Worm (Caenorhabditis elegans) whole organism, L4 larva: ENCODE results near the gene F10C1.3.

Experiments used
- D1046.2 ChIP-seq: fragments of 200-800 bp; sonication (Bioruptor generic); IDR thresholded peaks from 2 replicates; pipeline ENCODE4 v1.3.6; 2022; ENCODE audit warnings: missing genetic modification characterization, missing compliant biosample characterization
- F44E2.7 ChIP-seq: fragments of 200-800 bp; sonication (Bioruptor generic); IDR thresholded peaks from 2 replicates; pipeline ENCODE4 v2.1.2; 2022; ENCODE audit warnings: missing genetic modification characterization, missing compliant biosample characterization
- T26A8.4 ChIP-seq: fragments of 200-800 bp; sonication (Bioruptor generic); IDR thresholded peaks from 2 replicates; pipeline ENCODE4 v1.3.6; 2022; ENCODE audit warnings: missing genetic modification characterization, missing compliant biosample characterization
- Y105C5A.15 ChIP-seq: fragments of 200-800 bp; sonication (Bioruptor generic); IDR thresholded peaks from 2 replicates; pipeline ENCODE4 v1.3.6; 2022; ENCODE audit warnings: missing genetic modification characterization, missing compliant biosample characterization
- Y75B8A.6 ChIP-seq: fragments of 200-800 bp; sonication (Bioruptor generic); IDR thresholded peaks from 2 replicates; pipeline ENCODE4 v1.3.6; 2022; ENCODE audit warnings: missing genetic modification reagents, missing genetic modification characterization, missing compliant biosample characterization
- ZK337.2 ChIP-seq: fragments of 200-800 bp; sonication (Bioruptor generic); IDR thresholded peaks from 2 replicates; pipeline ENCODE4 v1.3.6; 2022; ENCODE audit warnings: missing genetic modification reagents, missing genetic modification characterization, missing compliant biosample characterization
- ZK546.5 ChIP-seq, 2 experiments: sonication (generic microtip); optimal IDR thresholded peaks; 2 replicates each; lab custom pipeline; 2017; ENCODE audit warnings: missing biosample characterization in 2 of 2, missing genetic modification characterization in 2 of 2
- aly-2 ChIP-seq: sonication (generic microtip); optimal IDR thresholded peaks from 2 replicates; lab custom pipeline; 2018; ENCODE audit warnings: missing biosample characterization, missing genetic modification characterization
- ama-1 ChIP-seq: fragments of 150-350 bp; optimal IDR thresholded peaks from 2 replicates; lab custom pipeline; 2014; ENCODE audit warnings: inconsistent platforms, mixed read lengths
- arid-1 ChIP-seq: fragments of 200-800 bp; sonication (Bioruptor generic); conservative IDR thresholded peaks from 2 replicates; pipeline ENCODE4 v1.3.6; 2022; ENCODE audit warnings: missing genetic modification reagents, missing genetic modification characterization, missing compliant biosample characterization
- attf-4 ChIP-seq: sonication (generic microtip); optimal IDR thresholded peaks from 3 replicates; lab custom pipeline; 2017; ENCODE audit warnings: missing biosample characterization, missing genetic modification characterization
- ceh-28 ChIP-seq: fragments of 150-350 bp; optimal IDR thresholded peaks from 2 replicates; lab custom pipeline; 2014; ENCODE audit warnings: missing biosample characterization, missing genetic modification reagents, missing genetic modification characterization
- ceh-32 ChIP-seq: sonication (generic microtip); optimal IDR thresholded peaks from 2 replicates; lab custom pipeline; 2016; ENCODE audit warnings: mild to moderate bottlenecking, missing genetic modification characterization, missing compliant biosample characterization; ENCODE audit not compliant: poor library complexity
- daf-12 ChIP-seq: fragments of 150-350 bp; optimal IDR thresholded peaks from 2 replicates; lab custom pipeline; 2014; ENCODE audit warnings: missing biosample characterization, missing genetic modification reagents, missing genetic modification characterization
- daf-16 ChIP-seq, 3 experiments: sonication (generic microtip); optimal IDR thresholded peaks; 2 replicates each; lab custom pipeline; 2016 to 2017; ENCODE audit warnings: missing genetic modification characterization in 3 of 3, missing genetic modification reagents in 3 of 3, mild to moderate bottlenecking in 2 of 3, missing compliant biosample characterization in 2 of 3, missing biosample characterization in 1 of 3, moderate library complexity in 1 of 3
- dmd-8 ChIP-seq: fragments of 200-800 bp; sonication (Bioruptor generic); IDR thresholded peaks from 2 replicates; pipeline ENCODE4 v1.3.6; 2022; ENCODE audit warnings: missing genetic modification characterization, missing compliant biosample characterization
- dpl-1 ChIP-seq: fragments of 150-350 bp; optimal IDR thresholded peaks from 2 replicates; lab custom pipeline; 2014; ENCODE audit warnings: missing biosample characterization, missing genetic modification reagents, missing genetic modification characterization
- dve-1 ChIP-seq: sonication (generic microtip); optimal IDR thresholded peaks from 2 replicates; lab custom pipeline; 2017; ENCODE audit warnings: antibody characterized with exemption, mild to moderate bottlenecking, missing genetic modification characterization, missing compliant biosample characterization; ENCODE audit not compliant: insufficient read depth
- egl-43 ChIP-seq: fragments of 200-800 bp; sonication (Bioruptor generic); IDR thresholded peaks from 2 replicates; pipeline ENCODE4 v1.3.6; 2022; ENCODE audit warnings: missing genetic modification reagents, missing genetic modification characterization, missing compliant biosample characterization
- fos-1 ChIP-seq: fragments of 150-350 bp; optimal IDR thresholded peaks from 2 replicates; lab custom pipeline; 2014; ENCODE audit warnings: missing biosample characterization, missing genetic modification characterization
- hlh-30 ChIP-seq: sonication (generic microtip); optimal IDR thresholded peaks from 2 replicates; lab custom pipeline; 2017; ENCODE audit warnings: antibody characterized with exemption, mild to moderate bottlenecking, missing genetic modification characterization, missing compliant biosample characterization; ENCODE audit not compliant: insufficient read depth
- jun-1 ChIP-seq: fragments of 150-350 bp; optimal IDR thresholded peaks from 2 replicates; lab custom pipeline; 2014; ENCODE audit warnings: missing biosample characterization, missing genetic modification reagents, missing genetic modification characterization
- lin-13 ChIP-seq: fragments of 150-350 bp; optimal IDR thresholded peaks from 2 replicates; lab custom pipeline; 2014; ENCODE audit warnings: missing biosample characterization, missing genetic modification reagents, missing genetic modification characterization
- lin-29 ChIP-seq: fragments of 200-800 bp; sonication (Bioruptor generic); IDR thresholded peaks from 2 replicates; pipeline ENCODE4 v1.3.6; 2022; ENCODE audit warnings: missing genetic modification reagents, missing genetic modification characterization, missing compliant biosample characterization
- lin-38 ChIP-seq: fragments of 200-800 bp; sonication (Bioruptor generic); IDR thresholded peaks from 2 replicates; pipeline ENCODE4 v1.3.6; 2022; ENCODE audit warnings: missing genetic modification reagents, missing genetic modification characterization, missing compliant biosample characterization
- lin-39 ChIP-seq: fragments of 150-350 bp; optimal IDR thresholded peaks from 2 replicates; lab custom pipeline; 2014; ENCODE audit warnings: missing biosample characterization, missing genetic modification reagents, missing genetic modification characterization
- madf-5 ChIP-seq, 2 experiments: fragments of 200-800 bp; sonication (Bioruptor generic); IDR thresholded peaks; 2 replicates each; pipeline ENCODE4 v1.3.6; 2022; ENCODE audit warnings: missing compliant biosample characterization in 2 of 2, missing genetic modification characterization in 2 of 2
- mdl-1 ChIP-seq, 2 experiments: fragments of 150-350 bp in 1 of 2; sonication (generic microtip) in 1 of 2; optimal IDR thresholded peaks; 2 replicates each; lab custom pipeline; 2014 to 2017; ENCODE audit warnings: missing biosample characterization in 2 of 2, missing genetic modification characterization in 2 of 2
- mdt-29 ChIP-seq: fragments of 200-800 bp; sonication (Bioruptor generic); IDR thresholded peaks from 2 replicates; pipeline ENCODE4 v1.3.6; 2022; ENCODE audit warnings: missing genetic modification reagents, missing genetic modification characterization, missing compliant biosample characterization
- mes-2 ChIP-seq: sonication (generic microtip); optimal IDR thresholded peaks from 2 replicates; lab custom pipeline; 2016; ENCODE audit warnings: missing genotype, mild to moderate bottlenecking, missing genetic modification characterization, missing compliant biosample characterization; ENCODE audit not compliant: poor library complexity, severe bottlenecking
- mxl-2 ChIP-seq: fragments of 200-800 bp; sonication (Bioruptor generic); conservative IDR thresholded peaks from 2 replicates; pipeline ENCODE4 v1.3.6; 2022; ENCODE audit warnings: missing genetic modification reagents, missing genetic modification characterization, missing compliant biosample characterization
- mxl-3 ChIP-seq: fragments of 200-800 bp; sonication (Bioruptor generic); optimal IDR thresholded peaks from 2 replicates; lab custom pipeline; 2018; ENCODE audit warnings: mild to moderate bottlenecking, missing genetic modification characterization, missing compliant biosample characterization
- nhr-10 ChIP-seq: fragments of 150-350 bp; optimal IDR thresholded peaks from 2 replicates; lab custom pipeline; 2014; ENCODE audit warnings: missing biosample characterization, missing genetic modification characterization
- nhr-11 ChIP-seq: fragments of 150-350 bp; optimal IDR thresholded peaks from 2 replicates; lab custom pipeline; 2014; ENCODE audit warnings: missing biosample characterization, missing genetic modification characterization
- nhr-25 ChIP-seq: sonication (generic microtip); optimal IDR thresholded peaks from 2 replicates; lab custom pipeline; 2017; ENCODE audit warnings: missing genetic modification characterization, mild to moderate bottlenecking, missing compliant biosample characterization, antibody characterized with exemption, moderate library complexity, borderline replicate concordance; ENCODE audit not compliant: insufficient read depth
- nhr-76 ChIP-seq: fragments of 150-350 bp; optimal IDR thresholded peaks from 2 replicates; lab custom pipeline; 2014; ENCODE audit warnings: missing biosample characterization, missing genetic modification characterization
- pha-4 ChIP-seq, 2 experiments: fragments of 150-350 bp in 1 of 2; fragments of 200-800 bp in 1 of 2; sonication (Bioruptor generic) in 1 of 2; IDR thresholded peaks in 1 of 2; optimal IDR thresholded peaks in 1 of 2; 2 replicates each; pipeline versions ENCODE4 v1.3.6 to Lab custom; 2014 to 2022; ENCODE audit warnings: missing genetic modification characterization in 2 of 2, missing genetic modification reagents in 2 of 2, missing biosample characterization in 1 of 2, missing compliant biosample characterization in 1 of 2
- php-3 ChIP-seq: fragments of 200-800 bp; sonication (Bioruptor generic); IDR thresholded peaks from 2 replicates; pipeline ENCODE4 v1.3.6; 2022; ENCODE audit warnings: missing genetic modification reagents, missing genetic modification characterization, missing compliant biosample characterization
- pqm-1 ChIP-seq: sonication (generic microtip); optimal IDR thresholded peaks from 2 replicates; lab custom pipeline; 2017; ENCODE audit warnings: missing biosample characterization, missing genetic modification characterization
- saeg-2 ChIP-seq: fragments of 200-800 bp; sonication (Bioruptor generic); IDR thresholded peaks from 2 replicates; pipeline ENCODE4 v1.3.6; 2022; ENCODE audit warnings: missing genetic modification reagents, missing genetic modification characterization, missing compliant biosample characterization
- set-16 ChIP-seq: fragments of 200-800 bp; sonication (Bioruptor generic); IDR thresholded peaks from 2 replicates; pipeline ENCODE4 v1.3.6; 2022; ENCODE audit warnings: missing genetic modification reagents, missing genetic modification characterization, missing compliant biosample characterization
- skn-1 ChIP-seq: fragments of 150-350 bp; optimal IDR thresholded peaks from 2 replicates; lab custom pipeline; 2014; ENCODE audit warnings: missing biosample characterization, missing genetic modification characterization
- snpc-4 ChIP-seq: fragments of 150-350 bp; optimal IDR thresholded peaks from 2 replicates; lab custom pipeline; 2014; ENCODE audit warnings: missing biosample characterization, missing genetic modification characterization
- spr-3 ChIP-seq: fragments of 200-800 bp; sonication (Bioruptor generic); optimal IDR thresholded peaks from 2 replicates; lab custom pipeline; 2018; ENCODE audit warnings: mild to moderate bottlenecking, missing genetic modification characterization, missing compliant biosample characterization
- tag-97 ChIP-seq: fragments of 200-800 bp; sonication (Bioruptor generic); IDR thresholded peaks from 2 replicates; pipeline ENCODE4 v1.3.6; 2022; ENCODE audit warnings: missing genetic modification characterization, missing compliant biosample characterization
- zfp-3 ChIP-seq: fragments of 200-800 bp; sonication (Bioruptor generic); conservative IDR thresholded peaks from 2 replicates; pipeline ENCODE4 v1.3.6; 2022; ENCODE audit warnings: missing genetic modification reagents, missing genetic modification characterization, missing compliant biosample characterization

F10C1.3 gene

DNA sequence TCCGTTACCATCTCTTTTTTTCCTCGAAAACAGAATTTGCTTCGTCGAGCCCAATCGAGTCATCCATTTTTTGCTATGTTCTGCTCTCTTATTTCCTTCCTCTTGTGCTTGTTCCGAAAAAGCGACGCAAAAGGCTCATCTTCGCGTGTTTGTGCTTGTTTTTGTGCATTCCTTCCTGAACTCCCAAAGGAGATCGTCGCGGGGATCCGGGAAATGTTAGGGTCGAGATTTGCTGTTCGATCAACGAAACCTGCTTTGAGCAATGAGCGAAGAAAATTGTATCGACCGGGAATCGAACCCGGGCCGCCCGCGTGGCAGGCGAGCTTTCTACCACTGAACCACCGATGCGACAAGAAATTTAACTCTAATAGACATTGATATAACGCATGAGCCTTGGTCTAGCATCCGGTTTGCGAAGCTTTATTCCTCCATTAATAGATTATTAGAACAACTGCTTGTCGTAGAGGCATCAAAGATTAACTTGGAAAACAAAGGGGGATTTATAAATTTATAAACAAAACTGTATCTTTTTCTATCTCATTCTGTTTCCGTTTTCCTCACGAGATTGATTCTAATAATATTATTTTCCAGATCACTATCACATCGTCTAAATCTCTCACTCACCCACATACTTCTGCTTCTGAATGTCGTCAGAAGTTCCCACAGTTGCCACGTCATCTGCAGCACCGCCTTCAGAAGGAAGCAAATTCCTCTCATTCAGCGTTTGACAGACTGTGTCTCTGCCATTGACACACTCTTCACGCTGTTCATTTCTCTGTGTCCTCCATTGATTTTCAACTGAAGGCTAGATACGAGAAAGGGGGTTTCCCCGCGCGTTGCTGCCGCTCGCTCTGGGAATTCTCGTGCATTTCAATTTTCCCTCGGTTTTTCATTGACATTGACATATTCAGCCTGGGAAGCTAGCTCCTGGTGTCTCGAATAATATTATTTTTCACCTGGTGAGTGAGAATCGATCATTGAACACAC is 24.7 kb upstream of the F10C1.3 start, which contains the start of gene K05F1.6 (continued):
- TF ChIP-seq D1046.2 (GFP tag; lab: Robert Waterston, UW): peak; percentile 77; the same call in 1 of the 2 replicates
- no peak for TF ChIP-seq aly-2
- peak; percentile 93 for TF ChIP-seq dmd-8 (GFP tag; lab: Robert Waterston, UW)
- peak; percentile 80 for TF ChIP-seq T26A8.4 (GFP tag; lab: Robert Waterston, UW)
- TF ChIP-seq jun-1 (tag; lab: Kevin White, UChicago): peak; percentile 73
- TF ChIP-seq mes-2: peak; percentile 79
- peak; percentile 79 for TF ChIP-seq lin-38 (GFP tag; lab: Robert Waterston, UW)
- no peak for TF ChIP-seq fos-1 (tag; lab: Kevin White, UChicago)
- TF ChIP-seq php-3 (GFP tag; lab: Robert Waterston, UW): peak; percentile 65
- no peak for TF ChIP-seq nhr-10 (tag; lab: Kevin White, UChicago)
- no peak for TF ChIP-seq skn-1
- TF ChIP-seq daf-12: no peak
- no peak for TF ChIP-seq lin-29 (GFP tag; lab: Robert Waterston, UW)
- TF ChIP-seq mxl-3 (GFP tag; lab: Kevin White, UChicago): peak; percentile 57
- TF ChIP-seq Y105C5A.15 (GFP tag; lab: Robert Waterston, UW): 0 out of 2 replicates have a peak, but pooled peaks have one; percentile 38
- 0 out of 4 replicates have a peak, but pooled peaks have one; percentile 38 to 52 for TF ChIP-seq madf-5 (GFP tag; IDR thresholded peaks at IDR 0.05; lab: Robert Waterston, UW)
- peak; percentile 89 for TF ChIP-seq arid-1 (GFP tag; lab: Robert Waterston, UW)
- peak; percentile 61; the same call in 1 of the 2 replicates for TF ChIP-seq mxl-2 (GFP tag; lab: Robert Waterston, UW)
- TF ChIP-seq tag-97 (GFP tag; lab: Robert Waterston, UW): 0 out of 2 replicates have a peak, but pooled peaks have one; percentile 28
- TF ChIP-seq zfp-3 (GFP tag; lab: Robert Waterston, UW): peak; percentile 80; the same call in 1 of the 2 replicates
- TF ChIP-seq ceh-32 (tag; lab: Kevin White, UChicago): no peak
- TF ChIP-seq saeg-2 (GFP tag; lab: Robert Waterston, UW): peak; percentile 81; the same call in 1 of the 2 replicates
- TF ChIP-seq attf-4 (tag; lab: Kevin White, UChicago): no peak
- no peak for TF ChIP-seq nhr-25 (tag; lab: Kevin White, UChicago)
- no peak for TF ChIP-seq nhr-76
- TF ChIP-seq ZK337.2: peak; percentile 56; the same call in 1 of the 2 replicates
- peak; percentile 76 for TF ChIP-seq mdt-29
- TF ChIP-seq pha-4 (GFP tag; IDR thresholded peaks at IDR 0.05; lab: Robert Waterston, UW): peak; percentile 85; the same call in 1 of the 2 replicates
- TF ChIP-seq pha-4 (tag; optimal IDR thresholded peaks at IDR 0.05; lab: Kevin White, UChicago): no peak
- TF ChIP-seq snpc-4: no peak
- TF ChIP-seq lin-13 (GFP tag; lab: Kevin White, UChicago): peak; percentile 65
- TF ChIP-seq ceh-28 (tag; lab: Kevin White, UChicago): no peak
- TF ChIP-seq set-16: no peak; the same call in none of the 2 replicates
- no peak for TF ChIP-seq ZK546.5 (tag; optimal IDR thresholded peaks at IDR 0.05; lab: Kevin White, UChicago)
- TF ChIP-seq nhr-11 (tag; lab: Kevin White, UChicago): no peak
- TF ChIP-seq mdl-1 (tag; optimal IDR thresholded peaks at IDR 0.05; lab: Kevin White, UChicago): peak in 1 of 2 experiments; percentile 17
- TF ChIP-seq daf-16 (GFP tag; optimal IDR thresholded peaks at IDR 0.05; lab: Kevin White, UChicago): peak; percentile 75 to 88
- TF ChIP-seq daf-16 (tag; optimal IDR thresholded peaks at IDR 0.05; lab: Kevin White, UChicago): peak; percentile 50
- TF ChIP-seq ama-1: no peak
- peak; percentile 84 for TF ChIP-seq spr-3 (GFP tag; lab: Kevin White, UChicago)
- TF ChIP-seq egl-43 (GFP tag; lab: Robert Waterston, UW): no peak; the same call in 1 of the 2 replicates
- peak; percentile 69 for TF ChIP-seq dve-1 (tag; lab: Kevin White, UChicago)
- TF ChIP-seq Y75B8A.6: no peak
- peak; percentile 62 for TF ChIP-seq hlh-30 (tag; lab: Kevin White, UChicago)
- TF ChIP-seq pqm-1 (tag; lab: Kevin White, UChicago): no peak
- peak; percentile 12 for TF ChIP-seq dpl-1
- no peak for TF ChIP-seq lin-39 (tag; lab: Kevin White, UChicago)
- TF ChIP-seq F44E2.7 (GFP tag; lab: Robert Waterston, UW): 0 out of 2 replicates have a peak, but pooled peaks have one; percentile 56
